Worm (Caenorhabditis elegans) whole organism, L4 larva: Measurements from ENCODE around the gene slc-17.4.

Source experiments
- D1046.2 ChIP-seq: fragments of 200-800 bp; sonication (Bioruptor generic); IDR thresholded peaks from 2 replicates; pipeline ENCODE4 v1.3.6; 2022; ENCODE audit warnings: missing genetic modification characterization, missing compliant biosample characterization
- T20F7.1 ChIP-seq: fragments of 200-800 bp; sonication (Bioruptor generic); optimal IDR thresholded peaks from 2 replicates; lab custom pipeline; 2018; ENCODE audit warnings: mild to moderate bottlenecking, missing genetic modification characterization, missing compliant biosample characterization
- Y105C5A.15 ChIP-seq: fragments of 200-800 bp; sonication (Bioruptor generic); IDR thresholded peaks from 2 replicates; pipeline ENCODE4 v1.3.6; 2022; ENCODE audit warnings: missing genetic modification characterization, missing compliant biosample characterization
- Y48G9A.11 ChIP-seq: fragments of 200-800 bp; sonication (Bioruptor generic); IDR thresholded peaks from 2 replicates; pipeline ENCODE4 v1.3.6; 2022; ENCODE audit warnings: missing genetic modification reagents, missing genetic modification characterization, missing compliant biosample characterization
- Y75B8A.6 ChIP-seq: fragments of 200-800 bp; sonication (Bioruptor generic); IDR thresholded peaks from 2 replicates; pipeline ENCODE4 v1.3.6; 2022; ENCODE audit warnings: missing genetic modification reagents, missing genetic modification characterization, missing compliant biosample characterization
- ZK546.5 ChIP-seq, 2 experiments: sonication (generic microtip); optimal IDR thresholded peaks; 2 replicates each; lab custom pipeline; 2017; ENCODE audit warnings: missing biosample characterization in 2 of 2, missing genetic modification characterization in 2 of 2
- aly-2 ChIP-seq: sonication (generic microtip); optimal IDR thresholded peaks from 2 replicates; lab custom pipeline; 2018; ENCODE audit warnings: missing biosample characterization, missing genetic modification characterization
- ama-1 ChIP-seq: fragments of 150-350 bp; optimal IDR thresholded peaks from 2 replicates; lab custom pipeline; 2014; ENCODE audit warnings: inconsistent platforms, mixed read lengths
- arid-1 ChIP-seq: fragments of 200-800 bp; sonication (Bioruptor generic); conservative IDR thresholded peaks from 2 replicates; pipeline ENCODE4 v1.3.6; 2022; ENCODE audit warnings: missing genetic modification reagents, missing genetic modification characterization, missing compliant biosample characterization
- ceh-20 ChIP-seq: fragments of 200-800 bp; sonication (Bioruptor generic); IDR thresholded peaks from 2 replicates; pipeline ENCODE4 v1.3.6; 2022; ENCODE audit warnings: missing genetic modification reagents, missing genetic modification characterization, missing compliant biosample characterization
- ceh-32 ChIP-seq: sonication (generic microtip); optimal IDR thresholded peaks from 2 replicates; lab custom pipeline; 2016; ENCODE audit warnings: mild to moderate bottlenecking, missing genetic modification characterization, missing compliant biosample characterization; ENCODE audit not compliant: poor library complexity
- daf-8 ChIP-seq: fragments of 200-800 bp; sonication (Bioruptor generic); IDR thresholded peaks from 2 replicates; pipeline ENCODE4 v1.3.6; 2022; ENCODE audit warnings: missing genetic modification characterization, missing compliant biosample characterization
- dmd-9 ChIP-seq: fragments of 200-800 bp; sonication (Bioruptor generic); IDR thresholded peaks from 2 replicates; pipeline ENCODE4 v1.3.6; 2022; ENCODE audit warnings: missing genetic modification reagents, missing genetic modification characterization, missing compliant biosample characterization
- dpl-1 ChIP-seq: fragments of 150-350 bp; optimal IDR thresholded peaks from 2 replicates; lab custom pipeline; 2014; ENCODE audit warnings: missing biosample characterization, missing genetic modification reagents, missing genetic modification characterization
- duxl-1 ChIP-seq: sonication (generic microtip); optimal IDR thresholded peaks from 2 replicates; lab custom pipeline; 2016; ENCODE audit warnings: mild to moderate bottlenecking, missing genetic modification characterization, moderate library complexity, missing compliant biosample characterization; ENCODE audit not compliant: poor library complexity
- egl-27 ChIP-seq: sonication (generic microtip); optimal IDR thresholded peaks from 3 replicates; lab custom pipeline; 2017; ENCODE audit warnings: missing biosample characterization, missing genetic modification reagents, missing genetic modification characterization
- fkh-10 ChIP-seq: fragments of 150-350 bp; optimal IDR thresholded peaks from 2 replicates; lab custom pipeline; 2014; ENCODE audit warnings: missing biosample characterization, missing genetic modification reagents, missing genetic modification characterization
- fos-1 ChIP-seq: fragments of 150-350 bp; optimal IDR thresholded peaks from 2 replicates; lab custom pipeline; 2014; ENCODE audit warnings: missing biosample characterization, missing genetic modification characterization
- gei-8 ChIP-seq: fragments of 200-800 bp; sonication (Bioruptor generic); optimal IDR thresholded peaks from 2 replicates; lab custom pipeline; 2018; ENCODE audit warnings: mild to moderate bottlenecking, missing genetic modification characterization, missing compliant biosample characterization
- hif-1 ChIP-seq, 2 experiments: sonication (generic microtip); optimal IDR thresholded peaks; 2 replicates each; lab custom pipeline; 2016 to 2017; ENCODE audit warnings: missing compliant biosample characterization in 2 of 2, missing genetic modification characterization in 2 of 2, missing genetic modification reagents in 2 of 2, missing genotype in 2 of 2, mild to moderate bottlenecking in 1 of 2
- hlh-30 ChIP-seq: sonication (generic microtip); optimal IDR thresholded peaks from 2 replicates; lab custom pipeline; 2017; ENCODE audit warnings: antibody characterized with exemption, mild to moderate bottlenecking, missing genetic modification characterization, missing compliant biosample characterization; ENCODE audit not compliant: insufficient read depth
- hmg-1.1 ChIP-seq: fragments of 200-800 bp; sonication (Bioruptor generic); IDR thresholded peaks from 2 replicates; pipeline ENCODE4 v1.3.6; 2022; ENCODE audit warnings: missing genetic modification reagents, missing genetic modification characterization, missing compliant biosample characterization
- lim-7 ChIP-seq: fragments of 200-800 bp; sonication (Bioruptor generic); IDR thresholded peaks from 2 replicates; pipeline ENCODE4 v1.3.6; 2022; ENCODE audit warnings: missing genetic modification characterization, missing compliant biosample characterization
- lin-13 ChIP-seq: fragments of 150-350 bp; optimal IDR thresholded peaks from 2 replicates; lab custom pipeline; 2014; ENCODE audit warnings: missing biosample characterization, missing genetic modification reagents, missing genetic modification characterization
- lin-15B ChIP-seq: fragments of 150-350 bp; sonication (generic microtip); optimal IDR thresholded peaks from 3 replicates; lab custom pipeline; 2014; ENCODE audit warnings: missing biosample characterization, missing genetic modification characterization
- lin-29 ChIP-seq: fragments of 200-800 bp; sonication (Bioruptor generic); IDR thresholded peaks from 2 replicates; pipeline ENCODE4 v1.3.6; 2022; ENCODE audit warnings: missing genetic modification reagents, missing genetic modification characterization, missing compliant biosample characterization
- lir-3 ChIP-seq: sonication (generic microtip); optimal IDR thresholded peaks from 2 replicates; lab custom pipeline; 2016; ENCODE audit warnings: mild to moderate bottlenecking, missing genetic modification characterization, missing compliant biosample characterization
- madf-9 ChIP-seq: fragments of 200-800 bp; sonication (Bioruptor generic); conservative IDR thresholded peaks from 2 replicates; pipeline ENCODE4 v1.3.6; 2022; ENCODE audit warnings: missing genetic modification reagents, missing genetic modification characterization, missing compliant biosample characterization
- mdt-29 ChIP-seq: fragments of 200-800 bp; sonication (Bioruptor generic); IDR thresholded peaks from 2 replicates; pipeline ENCODE4 v1.3.6; 2022; ENCODE audit warnings: missing genetic modification reagents, missing genetic modification characterization, missing compliant biosample characterization
- mep-1 ChIP-seq: fragments of 150-350 bp; sonication (generic microtip); optimal IDR thresholded peaks from 3 replicates; lab custom pipeline; 2014; ENCODE audit warnings: missing biosample characterization, missing genetic modification characterization
- mxl-3 ChIP-seq: fragments of 200-800 bp; sonication (Bioruptor generic); optimal IDR thresholded peaks from 2 replicates; lab custom pipeline; 2018; ENCODE audit warnings: mild to moderate bottlenecking, missing genetic modification characterization, missing compliant biosample characterization
- nhr-10 ChIP-seq: fragments of 150-350 bp; optimal IDR thresholded peaks from 2 replicates; lab custom pipeline; 2014; ENCODE audit warnings: missing biosample characterization, missing genetic modification characterization
- nhr-111 ChIP-seq: fragments of 200-800 bp; sonication (Bioruptor generic); optimal IDR thresholded peaks from 2 replicates; lab custom pipeline; 2018; ENCODE audit warnings: mild to moderate bottlenecking, missing genetic modification characterization, missing compliant biosample characterization
- nhr-237 ChIP-seq: sonication (generic microtip); optimal IDR thresholded peaks from 2 replicates; lab custom pipeline; 2017; ENCODE audit warnings: missing biosample characterization, missing genetic modification characterization
- nhr-41 ChIP-seq: fragments of 200-800 bp; sonication (Bioruptor generic); IDR thresholded peaks from 2 replicates; pipeline ENCODE4 v1.3.6; 2022; ENCODE audit warnings: missing genetic modification reagents, missing genetic modification characterization, missing compliant biosample characterization
- nhr-42 ChIP-seq: fragments of 200-800 bp; sonication (Bioruptor generic); IDR thresholded peaks from 2 replicates; pipeline ENCODE4 v1.3.6; 2022; ENCODE audit warnings: missing genetic modification characterization, missing compliant biosample characterization
- nhr-48 ChIP-seq: sonication (generic microtip); optimal IDR thresholded peaks from 2 replicates; lab custom pipeline; 2016; ENCODE audit warnings: mild to moderate bottlenecking, missing genetic modification characterization, missing compliant biosample characterization
- nhr-76 ChIP-seq: fragments of 150-350 bp; optimal IDR thresholded peaks from 2 replicates; lab custom pipeline; 2014; ENCODE audit warnings: missing biosample characterization, missing genetic modification characterization
- nhr-77 ChIP-seq: fragments of 150-350 bp; optimal IDR thresholded peaks from 2 replicates; lab custom pipeline; 2014; ENCODE audit warnings: missing biosample characterization, missing genetic modification characterization
- php-3 ChIP-seq: fragments of 200-800 bp; sonication (Bioruptor generic); IDR thresholded peaks from 2 replicates; pipeline ENCODE4 v1.3.6; 2022; ENCODE audit warnings: missing genetic modification reagents, missing genetic modification characterization, missing compliant biosample characterization
- snpc-1.2 ChIP-seq: fragments of 200-800 bp; sonication (Bioruptor generic); IDR thresholded peaks from 2 replicates; pipeline ENCODE4 v1.3.6; 2022; ENCODE audit warnings: missing genetic modification reagents, missing genetic modification characterization, missing compliant biosample characterization
- snpc-4 ChIP-seq: fragments of 150-350 bp; optimal IDR thresholded peaks from 2 replicates; lab custom pipeline; 2014; ENCODE audit warnings: missing biosample characterization, missing genetic modification characterization
- tra-1 ChIP-seq: fragments of 200-800 bp; sonication (Bioruptor generic); IDR thresholded peaks from 2 replicates; pipeline ENCODE4 v1.3.6; 2022; ENCODE audit warnings: missing genetic modification reagents, missing genetic modification characterization, missing compliant biosample characterization
- unc-130 ChIP-seq: sonication (generic microtip); optimal IDR thresholded peaks from 2 replicates; lab custom pipeline; 2016; ENCODE audit warnings: missing genetic modification reagents, missing genetic modification characterization, missing compliant biosample characterization
- vab-7 ChIP-seq: fragments of 200-800 bp; sonication (Bioruptor generic); IDR thresholded peaks from 2 replicates; pipeline ENCODE4 v1.3.6; 2022; ENCODE audit warnings: missing genetic modification reagents, missing genetic modification characterization, missing compliant biosample characterization
- zag-1 ChIP-seq: fragments of 150-350 bp; optimal IDR thresholded peaks from 2 replicates; lab custom pipeline; 2014; ENCODE audit warnings: missing biosample characterization, missing genetic modification characterization
- zfp-2 ChIP-seq: sonication (generic microtip); optimal IDR thresholded peaks from 2 replicates; lab custom pipeline; 2016; ENCODE audit warnings: mild to moderate bottlenecking, missing genetic modification characterization, missing compliant biosample characterization
- zfp-3 ChIP-seq: fragments of 200-800 bp; sonication (Bioruptor generic); conservative IDR thresholded peaks from 2 replicates; pipeline ENCODE4 v1.3.6; 2022; ENCODE audit warnings: missing genetic modification reagents, missing genetic modification characterization, missing compliant biosample characterization
- zip-2 ChIP-seq: fragments of 150-350 bp; optimal IDR thresholded peaks from 2 replicates; lab custom pipeline; 2014; ENCODE audit warnings: missing biosample characterization, missing genetic modification characterization
- ztf-7 ChIP-seq: fragments of 150-350 bp; optimal IDR thresholded peaks from 2 replicates; lab custom pipeline; 2014; ENCODE audit warnings: missing biosample characterization, missing genetic modification characterization

Gene slc-17.4

DNA sequence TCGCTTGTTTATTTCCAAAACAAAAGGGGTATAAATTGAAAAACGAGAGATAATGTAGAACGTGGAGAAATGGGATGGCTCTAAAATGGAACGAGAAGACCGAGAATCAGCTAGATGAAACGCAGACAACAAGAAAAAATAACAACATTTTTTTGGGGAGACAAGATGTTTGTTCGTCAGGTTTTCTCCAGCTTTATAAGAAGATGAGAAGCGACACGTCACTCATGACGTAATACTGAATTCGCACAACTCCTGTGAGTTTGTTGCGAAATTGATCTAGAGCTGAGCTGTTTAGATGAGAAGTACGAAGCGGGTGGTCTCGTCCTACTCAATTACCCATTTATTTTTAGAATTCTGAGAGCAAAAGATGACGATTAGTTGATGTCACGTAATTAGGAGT lies 6.3 kb downstream of the slc-17.4 start (continued):
- no peak for TF ChIP-seq Y48G9A.11 (GFP tag; lab: Robert Waterston, UW)
- TF ChIP-seq lir-3 (tag; lab: Kevin White, UChicago) = no peak
- no peak for TF ChIP-seq gei-8 (GFP tag; lab: Kevin White, UChicago)
- TF ChIP-seq hmg-1.1 = no peak
- TF ChIP-seq zip-2 = no peak
- TF ChIP-seq ceh-20 (GFP tag; lab: Robert Waterston, UW) = peak; percentile 39; the same call in 1 of the 2 replicates
- no peak for TF ChIP-seq daf-8 (GFP tag; lab: Robert Waterston, UW)
- TF ChIP-seq Y105C5A.15 = no peak
- no peak for TF ChIP-seq nhr-42 (GFP tag; lab: Robert Waterston, UW)
- TF ChIP-seq fkh-10 (GFP tag; lab: Kevin White, UChicago) = no peak
- TF ChIP-seq php-3 (GFP tag; lab: Robert Waterston, UW) = no peak
- TF ChIP-seq lin-13 (GFP tag; lab: Kevin White, UChicago) = no peak
- no peak for TF ChIP-seq nhr-77 (tag; lab: Kevin White, UChicago)
- TF ChIP-seq dpl-1 (GFP tag; lab: Kevin White, UChicago) = no peak
- 0 out of 2 replicates have a peak, but pooled peaks have one; percentile 20 for TF ChIP-seq Y75B8A.6 (GFP tag; lab: Robert Waterston, UW)
- no peak for TF ChIP-seq zfp-3
- TF ChIP-seq mep-1 = peak; percentile 12
- TF ChIP-seq T20F7.1 = no peak
- no peak for TF ChIP-seq madf-9 (GFP tag; lab: Robert Waterston, UW)
- TF ChIP-seq unc-130 = no peak
- no peak for TF ChIP-seq mdt-29
- no peak for TF ChIP-seq nhr-41
- no peak for TF ChIP-seq snpc-4 (tag; lab: Kevin White, UChicago)
- TF ChIP-seq dmd-9 = no peak
- TF ChIP-seq nhr-10 (tag; lab: Kevin White, UChicago) = no peak
- TF ChIP-seq snpc-1.2 (GFP tag; lab: Robert Waterston, UW) = 0 out of 2 replicates have a peak, but pooled peaks have one; percentile 34
- TF ChIP-seq D1046.2 (GFP tag; lab: Robert Waterston, UW) = no peak
- TF ChIP-seq fos-1 = no peak
- no peak for TF ChIP-seq aly-2
- TF ChIP-seq nhr-237 = no peak
- no peak for TF ChIP-seq zfp-2 (tag; lab: Kevin White, UChicago)
- TF ChIP-seq duxl-1 = no peak
- no peak for TF ChIP-seq nhr-111 (GFP tag; lab: Kevin White, UChicago)
- no peak for TF ChIP-seq egl-27
- no peak for TF ChIP-seq zag-1
- TF ChIP-seq nhr-76 (tag; lab: Kevin White, UChicago) = no peak
- TF ChIP-seq lin-29 = no peak
- TF ChIP-seq tra-1 (GFP tag; lab: Robert Waterston, UW) = no peak
- TF ChIP-seq hif-1 (tag; optimal IDR thresholded peaks at IDR 0.05; lab: Kevin White, UChicago) = peak in 1 of 2 experiments; percentile 26
- TF ChIP-seq lin-15B (tag; lab: Kevin White, UChicago) = no peak
- no peak for TF ChIP-seq ama-1 (lab: Kevin White, UChicago)
- TF ChIP-seq hlh-30 (tag; lab: Kevin White, UChicago) = no peak
- no peak for TF ChIP-seq ceh-32 (tag; lab: Kevin White, UChicago)
- no peak for TF ChIP-seq nhr-48 (tag; lab: Kevin White, UChicago)
- TF ChIP-seq mxl-3 = no peak
- no peak for TF ChIP-seq lim-7 (GFP tag; lab: Robert Waterston, UW)
- no peak for TF ChIP-seq arid-1 (GFP tag; lab: Robert Waterston, UW)
- no peak for TF ChIP-seq ZK546.5 (tag; optimal IDR thresholded peaks at IDR 0.05; lab: Kevin White, UChicago)
- TF ChIP-seq vab-7 (GFP tag; lab: Robert Waterston, UW) = no peak
- TF ChIP-seq ztf-7 = no peak
